Fruit fly (Drosophila melanogaster): ENCODE data around the gene CG44405.

- no peak for TF ChIP-seq psq (optimal IDR thresholded peaks at IDR 0.05)
- TF ChIP-seq Myc (optimal IDR thresholded peaks at IDR 0.05), result no peak
Measured at dm6 chr2L:16356249-16357025, 14.3 kb upstream of the CG44405 start, which contains the start of gene CaBP1.

Data from Kc167 (cell line).